Worm (Caenorhabditis elegans) whole organism, mixed stage, embryonic: ENCODE data around the gene W09B6.4.

Experiments
- M03D4.4 ChIP-seq: sonication (generic microtip); optimal IDR thresholded peaks from 2 replicates; lab custom pipeline; 2017; ENCODE audit warnings: mild to moderate bottlenecking, missing genetic modification characterization, missing compliant biosample characterization
- bed-3 ChIP-seq: fragments of 200-800 bp; sonication (Bioruptor generic); optimal IDR thresholded peaks from 3 replicates; lab custom pipeline; 2018; ENCODE audit warnings: mild to moderate bottlenecking, missing genetic modification characterization, moderate library complexity, missing compliant biosample characterization
- blmp-1 ChIP-seq: fragments of 150-350 bp; optimal IDR thresholded peaks from 2 replicates; lab custom pipeline; 2014; ENCODE audit warnings: missing biosample characterization, missing genetic modification characterization
- ceh-39 ChIP-seq: fragments of 150-350 bp; optimal IDR thresholded peaks from 2 replicates; lab custom pipeline; 2014; ENCODE audit warnings: missing biosample characterization, missing genetic modification characterization
- ceh-83 ChIP-seq: fragments of 200-800 bp; sonication (Bioruptor generic); optimal IDR thresholded peaks from 2 replicates; lab custom pipeline; 2018; ENCODE audit warnings: mild to moderate bottlenecking, missing genetic modification characterization, missing compliant biosample characterization
- ces-1 ChIP-seq: fragments of 150-350 bp; optimal IDR thresholded peaks from 2 replicates; lab custom pipeline; 2014; ENCODE audit warnings: missing biosample characterization, missing genetic modification reagents, missing genetic modification characterization
- cnd-1 ChIP-seq: fragments of 200-800 bp; sonication (Bioruptor generic); optimal IDR thresholded peaks from 2 replicates; lab custom pipeline; 2018; ENCODE audit warnings: mild to moderate bottlenecking, missing genetic modification characterization, missing compliant biosample characterization
- elt-1 ChIP-seq: sonication (generic microtip); optimal IDR thresholded peaks from 2 replicates; lab custom pipeline; 2017; ENCODE audit warnings: missing genetic modification characterization, mild to moderate bottlenecking, missing compliant biosample characterization, antibody characterized with exemption, moderate library complexity, borderline replicate concordance; ENCODE audit not compliant: insufficient read depth
- elt-3 ChIP-seq: fragments of 150-350 bp; optimal IDR thresholded peaks from 2 replicates; lab custom pipeline; 2014; ENCODE audit warnings: missing biosample characterization, missing genetic modification characterization
- ham-2 ChIP-seq: fragments of 200-800 bp; sonication (Bioruptor generic); optimal IDR thresholded peaks from 2 replicates; lab custom pipeline; 2018; ENCODE audit warnings: mild to moderate bottlenecking, missing genetic modification characterization, missing compliant biosample characterization
- hlh-1 ChIP-seq: fragments of 150-350 bp; optimal IDR thresholded peaks from 2 replicates; lab custom pipeline; 2014; ENCODE audit warnings: missing biosample characterization, missing genetic modification reagents, missing genetic modification characterization
- lin-13 ChIP-seq: fragments of 150-350 bp; optimal IDR thresholded peaks from 2 replicates; lab custom pipeline; 2014; ENCODE audit warnings: missing biosample characterization, missing genetic modification characterization
- lin-32 ChIP-seq: fragments of 200-800 bp; sonication (Bioruptor generic); optimal IDR thresholded peaks from 2 replicates; lab custom pipeline; 2018; ENCODE audit warnings: mild to moderate bottlenecking, missing genetic modification characterization, missing compliant biosample characterization
- lsy-2 ChIP-seq: fragments of 150-350 bp; optimal IDR thresholded peaks from 2 replicates; lab custom pipeline; 2014; ENCODE audit warnings: missing biosample characterization, missing genetic modification characterization
- mab-5 ChIP-seq: fragments of 150-350 bp; optimal IDR thresholded peaks from 2 replicates; lab custom pipeline; 2014; ENCODE audit warnings: missing biosample characterization, missing genetic modification characterization
- mep-1 ChIP-seq: fragments of 150-350 bp; optimal IDR thresholded peaks from 2 replicates; lab custom pipeline; 2017; ENCODE audit warnings: missing biosample characterization, missing genetic modification reagents, missing genetic modification characterization, inconsistent platforms
- mls-2 ChIP-seq: sonication (generic microtip); optimal IDR thresholded peaks from 2 replicates; lab custom pipeline; 2016; ENCODE audit warnings: mild to moderate bottlenecking, missing genetic modification characterization, moderate library complexity, missing compliant biosample characterization
- nhr-12 ChIP-seq: fragments of 150-350 bp; optimal IDR thresholded peaks from 2 replicates; lab custom pipeline; 2014; ENCODE audit warnings: missing biosample characterization, missing genetic modification characterization
- nhr-2 ChIP-seq: fragments of 150-350 bp; optimal IDR thresholded peaks from 2 replicates; lab custom pipeline; 2014; ENCODE audit warnings: missing biosample characterization, missing genetic modification characterization
- nhr-237 ChIP-seq: fragments of 150-350 bp; optimal IDR thresholded peaks from 2 replicates; lab custom pipeline; 2014; ENCODE audit warnings: missing biosample characterization, missing genetic modification characterization
- nhr-28 ChIP-seq: fragments of 150-350 bp; optimal IDR thresholded peaks from 2 replicates; lab custom pipeline; 2014; ENCODE audit warnings: missing biosample characterization, missing genetic modification characterization
- nhr-76 ChIP-seq: sonication (generic microtip); optimal IDR thresholded peaks from 2 replicates; lab custom pipeline; 2017; ENCODE audit warnings: missing biosample characterization, missing genetic modification characterization
- pha-4 ChIP-seq: fragments of 150-350 bp; optimal IDR thresholded peaks from 2 replicates; lab custom pipeline; 2018; ENCODE audit warnings: missing biosample characterization, missing genetic modification reagents, missing genetic modification characterization
- sem-2 ChIP-seq: fragments of 200-800 bp; sonication (Bioruptor generic); optimal IDR thresholded peaks from 2 replicates; lab custom pipeline; 2018; ENCODE audit warnings: mild to moderate bottlenecking, missing genetic modification characterization, missing compliant biosample characterization
- snpc-4 ChIP-seq: fragments of 150-350 bp; optimal IDR thresholded peaks from 2 replicates; lab custom pipeline; 2014; ENCODE audit warnings: missing biosample characterization, missing genetic modification characterization
- tbx-8 ChIP-seq: fragments of 200-800 bp; sonication (Bioruptor generic); optimal IDR thresholded peaks from 2 replicates; lab custom pipeline; 2018; ENCODE audit warnings: mild to moderate bottlenecking, missing genetic modification characterization, moderate library complexity, missing compliant biosample characterization
- unc-120 ChIP-seq: sonication (generic microtip); optimal IDR thresholded peaks from 2 replicates; lab custom pipeline; 2017; ENCODE audit warnings: missing genetic modification characterization, missing compliant biosample characterization; ENCODE audit not compliant: poor library complexity, severe bottlenecking
- unc-39 ChIP-seq: fragments of 150-350 bp; optimal IDR thresholded peaks from 2 replicates; lab custom pipeline; 2014; ENCODE audit warnings: missing biosample characterization, missing genetic modification characterization
- unc-62 ChIP-seq: fragments of 150-350 bp; optimal IDR thresholded peaks from 2 replicates; lab custom pipeline; 2014; ENCODE audit warnings: missing biosample characterization, missing genetic modification reagents, missing genetic modification characterization
- zip-8 ChIP-seq: fragments of 150-350 bp; optimal IDR thresholded peaks from 2 replicates; lab custom pipeline; 2014; ENCODE audit warnings: missing biosample characterization, missing genetic modification characterization
- ztf-11 ChIP-seq: fragments of 150-350 bp; optimal IDR thresholded peaks from 2 replicates; lab custom pipeline; 2014; ENCODE audit warnings: missing biosample characterization, missing genetic modification characterization

Gene W09B6.4

DNA sequence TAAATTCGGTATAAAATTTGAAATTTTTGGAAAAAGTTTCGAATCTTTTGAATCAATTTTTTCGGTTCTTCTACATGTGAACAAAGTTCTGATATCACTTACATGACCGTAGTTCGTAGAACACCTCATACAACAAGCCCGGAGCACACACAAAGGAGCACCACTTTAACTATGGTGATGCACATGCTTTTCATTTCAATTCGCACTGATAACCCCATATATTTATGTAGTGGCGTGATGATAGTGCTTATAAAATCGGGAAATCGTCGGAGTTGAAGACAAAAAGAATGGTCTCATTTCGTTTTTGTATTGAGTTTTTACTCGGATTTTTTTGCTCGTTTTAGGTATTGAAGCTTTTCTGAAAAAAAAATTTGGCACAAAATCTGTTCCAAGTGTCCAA lies at the start of gene W09B6.4:
Gene W09B6.4, minus strand, starts transcription at position 151 of the 400 bp plus-strand sequence.
- TF ChIP-seq nhr-2 (tag; lab: Kevin White, UChicago) (no peak), unc-120 (tag; lab: Kevin White, UChicago) (no peak), nhr-12 (tag; lab: Kevin White, UChicago) (no peak), ceh-83 (GFP tag; lab: Kevin White, UChicago) (no peak), tbx-8 (GFP tag; lab: Kevin White, UChicago) (no peak), ces-1 (GFP tag; lab: Kevin White, UChicago) (no peak), lin-13 (tag; lab: Kevin White, UChicago) (no peak)
- TF ChIP-seq, all 35 proteins: peak for 0

DNA sequence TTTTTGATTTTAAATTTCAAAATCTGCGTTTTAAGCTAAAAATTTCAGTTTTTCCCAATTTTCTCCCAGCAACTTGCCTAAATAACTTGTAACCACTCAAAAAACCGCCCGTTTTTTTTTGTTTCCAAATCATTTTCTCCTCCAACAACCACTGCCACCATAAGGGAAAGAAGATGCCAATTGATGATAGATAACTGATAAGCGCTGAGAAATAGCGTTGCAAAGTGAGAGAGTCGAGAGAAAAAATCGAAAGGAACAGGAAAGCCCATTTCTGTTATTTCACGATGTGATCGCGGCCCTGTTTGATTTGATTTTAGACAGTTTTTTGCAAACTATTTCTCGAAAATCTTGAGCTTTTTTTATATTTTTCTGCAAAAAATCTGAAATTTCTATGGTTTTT lies 49.0 kb upstream of the W09B6.4 start:
- TF ChIP-seq tbx-8 (GFP tag; lab: Kevin White, UChicago) (no peak), elt-3 (tag; lab: Kevin White, UChicago) (peak; percentile 42)
- TF ChIP-seq, all 35 proteins: peak for 1

DNA sequence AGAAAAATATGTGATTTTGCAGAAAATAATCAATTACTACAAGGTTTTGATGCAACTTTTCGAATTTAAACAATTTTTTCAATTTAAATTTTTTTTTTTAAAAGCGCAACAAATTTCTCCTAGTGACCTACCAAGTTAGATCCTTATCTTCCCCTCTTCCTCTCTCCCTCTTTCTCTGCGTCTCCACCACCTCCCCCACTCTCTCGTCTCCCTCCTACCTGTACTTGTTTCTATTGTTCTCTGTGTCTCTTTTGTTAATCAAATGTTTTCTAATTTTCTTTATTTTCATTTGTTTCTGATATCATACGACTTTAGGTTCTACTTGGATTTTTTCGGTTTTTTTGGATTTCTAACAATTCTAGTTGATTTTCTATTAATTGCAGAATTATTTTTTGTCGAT lies 47.5 kb upstream of the W09B6.4 start:
- TF ChIP-seq nhr-237 (tag; lab: Kevin White, UChicago) (no peak), elt-1 (peak; percentile 98)

DNA sequence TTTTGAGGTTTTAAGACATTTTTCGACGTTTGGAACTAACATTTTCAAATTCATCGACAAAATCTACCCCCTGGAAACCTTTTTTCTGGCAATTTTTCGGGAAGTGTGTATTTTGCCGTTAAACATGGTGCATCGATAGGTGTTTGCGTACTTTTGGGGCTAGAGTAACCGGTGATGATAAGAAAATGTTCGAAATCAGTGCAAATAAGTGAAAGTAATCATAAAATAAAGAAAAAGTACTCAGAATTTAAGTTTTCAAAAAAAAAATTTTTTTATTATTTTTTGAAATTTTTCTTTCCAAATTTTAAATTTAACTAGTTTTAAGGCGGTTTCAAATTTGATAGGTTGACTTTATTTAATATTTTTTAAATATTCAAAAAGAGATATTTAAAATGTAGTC lies 38.6 kb upstream of the W09B6.4 start, which contains the start of gene nas-27:
Gene nas-27, minus strand, starts transcription at position 101 of the 400 bp plus-strand sequence.
- TF ChIP-seq lsy-2 (tag; lab: Kevin White, UChicago) (no peak), lin-32 (GFP tag; lab: Kevin White, UChicago) (no peak), bed-3 (no peak), elt-1 (no peak), unc-120 (tag; lab: Kevin White, UChicago) (no peak)

- TF ChIP-seq ces-1 (GFP tag; lab: Kevin White, UChicago) = no peak
- TF ChIP-seq lsy-2 (tag; lab: Kevin White, UChicago) = no peak
- no peak for TF ChIP-seq mab-5 (tag; lab: Kevin White, UChicago)
- no peak for TF ChIP-seq nhr-28
- no peak for TF ChIP-seq lin-32 (GFP tag; lab: Kevin White, UChicago)
- TF ChIP-seq cnd-1 (tag; lab: Kevin White, UChicago) = no peak
- no peak for TF ChIP-seq hlh-1 (tag; lab: Kevin White, UChicago)
- no peak for TF ChIP-seq ceh-39 (tag; lab: Kevin White, UChicago)
- no peak for TF ChIP-seq tbx-8 (GFP tag; lab: Kevin White, UChicago)
- TF ChIP-seq elt-3 (tag; lab: Kevin White, UChicago) = no peak
- TF ChIP-seq mls-2 (tag; lab: Kevin White, UChicago) = no peak
- no peak for TF ChIP-seq unc-62
These were observed 31.5 kb upstream of the W09B6.4 start, which contains the start of gene dlhd-1 for ce11 chrII:1172080-1172575. Gene dlhd-1, minus strand, starts transcription at chrII:1172130.

- no peak for TF ChIP-seq blmp-1
- TF ChIP-seq M03D4.4 = no peak
- no peak for TF ChIP-seq pha-4 (tag; lab: Kevin White, UChicago)
- no peak for TF ChIP-seq lin-32 (GFP tag; lab: Kevin White, UChicago)
- TF ChIP-seq unc-62 = no peak
- TF ChIP-seq sem-2 (GFP tag; lab: Kevin White, UChicago) = no peak
- TF ChIP-seq cnd-1 (tag; lab: Kevin White, UChicago) = no peak
- no peak for TF ChIP-seq unc-120 (tag; lab: Kevin White, UChicago)
- no peak for TF ChIP-seq tbx-8 (GFP tag; lab: Kevin White, UChicago)
- TF ChIP-seq ztf-11 = no peak
- no peak for TF ChIP-seq elt-3 (tag; lab: Kevin White, UChicago)
- TF ChIP-seq nhr-28 = no peak
- TF ChIP-seq mep-1 (tag; lab: Kevin White, UChicago) = no peak
- TF ChIP-seq ceh-39 (tag; lab: Kevin White, UChicago) = no peak
- TF ChIP-seq zip-8 = no peak
- no peak for TF ChIP-seq nhr-76 (tag; lab: Kevin White, UChicago)
- no peak for TF ChIP-seq unc-39 (tag; lab: Kevin White, UChicago)
- TF ChIP-seq snpc-4 (tag; lab: Kevin White, UChicago) = no peak
- TF ChIP-seq ham-2 (GFP tag; lab: Kevin White, UChicago) = no peak
These were observed 30.2 kb upstream of the W09B6.4 start for ce11 chrII:1170842-1171241.
